Fruit fly (Drosophila melanogaster) ovary, adult (tissue): Measurements from ENCODE around the gene CG7183.

Source experiments
- CG17801 ChIP-seq: fragments of 200-800 bp; optimal IDR thresholded peaks from 2 replicates; lab custom pipeline; 2019; ENCODE audit warnings: missing biosample characterization, mild to moderate bottlenecking, missing genetic modification characterization, moderate library complexity; ENCODE audit not compliant: partially characterized antibody

Gene CG7183

dm6 chr3R:18244171-18245043, 23.9 kb upstream of the CG7183 start:
- peak; percentile 45 for TF ChIP-seq CG17801 (GFP tag; lab: Kevin White, UChicago)

dm6 chr3R:18243718-18244170, 23.2 kb upstream of the CG7183 start:
- TF ChIP-seq CG17801 (GFP tag; lab: Kevin White, UChicago), result no peak

dm6 chr3R:18243000-18243399, 22.5 kb upstream of the CG7183 start:
- TF ChIP-seq CG17801 (GFP tag; lab: Kevin White, UChicago), result no peak

dm6 chr3R:18242089-18242955, 21.8 kb upstream of the CG7183 start, which contains the start of the genes CG7156 and 14-3-3epsilon:
Gene CG7156 (minus strand): TSS chr3R:18242159.
Gene 14-3-3epsilon (plus strand): TSS chr3R:18242531.
- TF ChIP-seq CG17801 (GFP tag; lab: Kevin White, UChicago), result peak; percentile 14

dm6 chr3R:18235879-18236278, 15.4 kb upstream of the CG7183 start, which contains the start of gene repo:
Gene repo (plus strand): TSS chr3R:18236192.
- no peak for TF ChIP-seq CG17801 (GFP tag; lab: Kevin White, UChicago)

- TF ChIP-seq CG17801 (GFP tag; lab: Kevin White, UChicago), result no peak
Measured at dm6 chr3R:18234699-18235257, 14.3 kb upstream of the CG7183 start.

- no peak for TF ChIP-seq CG17801 (GFP tag; lab: Kevin White, UChicago)
Measured at dm6 chr3R:18232187-18232586, 11.7 kb upstream of the CG7183 start.

- TF ChIP-seq CG17801 (GFP tag; lab: Kevin White, UChicago), result no peak
Measured at dm6 chr3R:18230229-18230628, 9.7 kb upstream of the CG7183 start.

dm6 chr3R:18228713-18229222, 8.3 kb upstream of the CG7183 start:
- TF ChIP-seq CG17801 (GFP tag; lab: Kevin White, UChicago), result no peak

dm6 chr3R:18227385-18227784, 6.9 kb upstream of the CG7183 start:
- TF ChIP-seq CG17801 (GFP tag; lab: Kevin White, UChicago), result no peak

dm6 chr3R:18226809-18227157, 6.3 kb upstream of the CG7183 start:
- TF ChIP-seq CG17801 (GFP tag; lab: Kevin White, UChicago), result no peak

- TF ChIP-seq CG17801 (GFP tag; lab: Kevin White, UChicago), result peak; percentile 12
Measured at dm6 chr3R:18226043-18226808, 5.7 kb upstream of the CG7183 start, which contains the start of the genes CG7168 and Mdh2. Gene CG7168 (minus strand): TSS chr3R:18226082. Gene Mdh2 (plus strand): TSS chr3R:18226396.

- TF ChIP-seq CG17801 (GFP tag; lab: Kevin White, UChicago), result peak; percentile 73
Measured at dm6 chr3R:18223434-18223833, 2.9 kb upstream of the CG7183 start, which contains the start of the genes mTerf5 and Non3. Gene mTerf5 (minus strand): TSS chr3R:18223682. Gene Non3 (plus strand): TSS chr3R:18223722.

dm6 chr3R:18215900-18216299, 4.6 kb downstream of the CG7183 start, which contains the start of gene CG14314:
Gene CG14314 (plus strand): TSS chr3R:18216142.
- TF ChIP-seq CG17801 (GFP tag; lab: Kevin White, UChicago), result no peak
